Worm (Caenorhabditis elegans) whole organism, young adult: ENCODE results near the gene C18B2.5.

Source experiments
- B0261.1 ChIP-seq: sonication (generic microtip); optimal IDR thresholded peaks from 2 replicates; lab custom pipeline; 2016; ENCODE audit warnings: mild to moderate bottlenecking, missing genetic modification characterization, moderate library complexity, missing compliant biosample characterization
- F10E7.11 ChIP-seq: sonication (generic microtip); optimal IDR thresholded peaks from 2 replicates; lab custom pipeline; 2017; ENCODE audit warnings: mild to moderate bottlenecking, missing genetic modification characterization, moderate library complexity, missing compliant biosample characterization
- F39B2.1 ChIP-seq: fragments of 200-800 bp; sonication (Bioruptor generic); IDR thresholded peaks from 2 replicates; pipeline ENCODE4 v1.3.6; 2022; ENCODE audit warnings: missing genetic modification reagents, missing genetic modification characterization, missing compliant biosample characterization
- F57A8.1 ChIP-seq: fragments of 200-800 bp; sonication (Bioruptor generic); optimal IDR thresholded peaks from 2 replicates; lab custom pipeline; 2018; ENCODE audit warnings: mild to moderate bottlenecking, missing genetic modification characterization, moderate library complexity, missing compliant biosample characterization
- K12H6.12 ChIP-seq: fragments of 200-800 bp; sonication (Bioruptor generic); optimal IDR thresholded peaks from 2 replicates; lab custom pipeline; 2018; ENCODE audit warnings: mild to moderate bottlenecking, missing genetic modification characterization, missing compliant biosample characterization
- T26A5.8 ChIP-seq: sonication (generic microtip); optimal IDR thresholded peaks from 2 replicates; lab custom pipeline; 2016; ENCODE audit warnings: missing genetic modification characterization, missing compliant biosample characterization
- Y53F4B.3 ChIP-seq: fragments of 200-800 bp; sonication (Bioruptor generic); IDR thresholded peaks from 2 replicates; pipeline ENCODE4 v1.3.6; 2022; ENCODE audit warnings: missing genetic modification reagents, missing genetic modification characterization, missing compliant biosample characterization
- Y53G8AR.9 ChIP-seq: fragments of 200-800 bp; sonication (Bioruptor generic); conservative IDR thresholded peaks from 2 replicates; pipeline ENCODE4 v1.3.6; 2022; ENCODE audit warnings: missing genetic modification reagents, missing genetic modification characterization, missing compliant biosample characterization
- Y79H2A.3 ChIP-seq: fragments of 200-800 bp; sonication (Bioruptor generic); conservative IDR thresholded peaks from 2 replicates; pipeline ENCODE4 v1.3.6; 2022; ENCODE audit warnings: missing genetic modification reagents, missing genetic modification characterization, missing compliant biosample characterization
- ZK185.1 ChIP-seq: sonication (generic microtip); optimal IDR thresholded peaks from 2 replicates; lab custom pipeline; 2016; ENCODE audit warnings: mild to moderate bottlenecking, missing genetic modification characterization, missing compliant biosample characterization; ENCODE audit not compliant: poor library complexity, severe bottlenecking
- aptf-2 ChIP-seq: fragments of 200-800 bp; sonication (Bioruptor generic); conservative IDR thresholded peaks from 2 replicates; pipeline ENCODE4 v1.3.6; 2022; ENCODE audit warnings: missing genetic modification reagents, missing genetic modification characterization, missing compliant biosample characterization
- atf-7 ChIP-seq: sonication (generic microtip); optimal IDR thresholded peaks from 2 replicates; lab custom pipeline; 2017; ENCODE audit warnings: mild to moderate bottlenecking, missing genetic modification characterization, missing compliant biosample characterization
- athp-1 ChIP-seq: sonication (generic microtip); optimal IDR thresholded peaks from 2 replicates; lab custom pipeline; 2017; ENCODE audit warnings: mild to moderate bottlenecking, missing genetic modification characterization, missing compliant biosample characterization
- bed-1 ChIP-seq: fragments of 200-800 bp; sonication (Bioruptor generic); IDR thresholded peaks from 2 replicates; pipeline ENCODE4 v1.3.6; 2022; ENCODE audit warnings: missing genetic modification reagents, missing genetic modification characterization, missing compliant biosample characterization
- ceh-40 ChIP-seq: fragments of 200-800 bp; sonication (Bioruptor generic); IDR thresholded peaks from 2 replicates; pipeline ENCODE4 v1.3.6; 2022; ENCODE audit warnings: missing genetic modification characterization, missing compliant biosample characterization
- egrh-3 ChIP-seq: fragments of 200-800 bp; sonication (Bioruptor generic); IDR thresholded peaks from 2 replicates; pipeline ENCODE4 v1.3.6; 2022; ENCODE audit warnings: missing genetic modification reagents, missing genetic modification characterization, missing compliant biosample characterization
- gei-17 ChIP-seq: fragments of 200-800 bp; sonication (Bioruptor generic); optimal IDR thresholded peaks from 2 replicates; lab custom pipeline; 2018; ENCODE audit warnings: mild to moderate bottlenecking, missing genetic modification characterization, missing compliant biosample characterization
- hmg-1.2 ChIP-seq: fragments of 200-800 bp; sonication (Bioruptor generic); IDR thresholded peaks from 2 replicates; pipeline ENCODE4 v1.3.6; 2022; ENCODE audit warnings: missing genetic modification reagents, missing genetic modification characterization, missing compliant biosample characterization
- hrde-1 ChIP-seq: sonication (generic microtip); optimal IDR thresholded peaks from 2 replicates; lab custom pipeline; 2016; ENCODE audit warnings: missing genetic modification characterization, mild to moderate bottlenecking, missing compliant biosample characterization, moderate library complexity, missing genotype, missing genetic modification reagents, borderline replicate concordance
- lag-1 ChIP-seq: fragments of 200-800 bp; sonication (Bioruptor generic); IDR thresholded peaks from 2 replicates; pipeline ENCODE4 v1.3.6; 2022; ENCODE audit warnings: missing genetic modification reagents, missing genetic modification characterization, missing compliant biosample characterization
- let-526 ChIP-seq: fragments of 200-800 bp; sonication (Bioruptor generic); IDR thresholded peaks from 2 replicates; pipeline ENCODE4 v1.3.6; 2022; ENCODE audit warnings: missing genetic modification reagents, missing genetic modification characterization, missing compliant biosample characterization
- let-607 ChIP-seq, 2 experiments: fragments of 200-800 bp in 1 of 2; sonication (Bioruptor generic) in 1 of 2; sonication (generic microtip) in 1 of 2; optimal IDR thresholded peaks; 2 replicates each; lab custom pipeline; 2016 to 2018; ENCODE audit warnings: mild to moderate bottlenecking in 2 of 2, missing compliant biosample characterization in 2 of 2, missing genetic modification characterization in 2 of 2, moderate library complexity in 2 of 2, missing genotype in 1 of 2
- lin-54 ChIP-seq: fragments of 200-800 bp; sonication (Bioruptor generic); optimal IDR thresholded peaks from 2 replicates; lab custom pipeline; 2018; ENCODE audit warnings: mild to moderate bottlenecking, missing genetic modification characterization, missing compliant biosample characterization
- lsl-1 ChIP-seq: fragments of 200-800 bp; sonication (Bioruptor generic); optimal IDR thresholded peaks from 2 replicates; lab custom pipeline; 2018; ENCODE audit warnings: mild to moderate bottlenecking, missing genetic modification characterization, moderate library complexity, missing compliant biosample characterization
- lsy-27 ChIP-seq: sonication (generic microtip); optimal IDR thresholded peaks from 2 replicates; lab custom pipeline; 2017; ENCODE audit warnings: missing genetic modification characterization, mild to moderate bottlenecking, missing compliant biosample characterization, antibody characterized with exemption, missing genotype, borderline replicate concordance; ENCODE audit not compliant: insufficient read depth
- madf-3 ChIP-seq: fragments of 200-800 bp; sonication (Bioruptor generic); IDR thresholded peaks from 2 replicates; pipeline ENCODE4 v1.3.6; 2022; ENCODE audit warnings: missing genetic modification reagents, missing genetic modification characterization, missing compliant biosample characterization
- mxl-1 ChIP-seq: sonication (generic microtip); optimal IDR thresholded peaks from 2 replicates; lab custom pipeline; 2016; ENCODE audit warnings: missing genetic modification characterization, missing compliant biosample characterization
- nfya-2 ChIP-seq: fragments of 200-800 bp; sonication (Bioruptor generic); IDR thresholded peaks from 2 replicates; pipeline ENCODE4 v1.3.6; 2022; ENCODE audit warnings: missing genetic modification reagents, missing genetic modification characterization, missing compliant biosample characterization
- nfyb-1 ChIP-seq: fragments of 200-800 bp; sonication (Bioruptor generic); IDR thresholded peaks from 2 replicates; pipeline ENCODE4 v1.3.6; 2022; ENCODE audit warnings: missing genetic modification reagents, missing genetic modification characterization, missing compliant biosample characterization
- nhr-179 ChIP-seq: sonication (generic microtip); optimal IDR thresholded peaks from 2 replicates; lab custom pipeline; 2016; ENCODE audit warnings: mild to moderate bottlenecking, missing genetic modification characterization, missing compliant biosample characterization
- nhr-27 ChIP-seq: fragments of 200-800 bp; sonication (Bioruptor generic); optimal IDR thresholded peaks from 2 replicates; lab custom pipeline; 2018; ENCODE audit warnings: mild to moderate bottlenecking, missing genetic modification characterization, moderate library complexity, missing compliant biosample characterization
- nhr-80 ChIP-seq: sonication (generic microtip); optimal IDR thresholded peaks from 2 replicates; lab custom pipeline; 2016; ENCODE audit warnings: missing genetic modification characterization, missing compliant biosample characterization
- nhr-90 ChIP-seq: sonication (generic microtip); optimal IDR thresholded peaks from 2 replicates; lab custom pipeline; 2016; ENCODE audit warnings: missing genotype, mild to moderate bottlenecking, missing genetic modification characterization, missing compliant biosample characterization
- pbrm-1 ChIP-seq: fragments of 200-800 bp; sonication (Bioruptor generic); IDR thresholded peaks from 2 replicates; pipeline ENCODE4 v1.3.6; 2022; ENCODE audit warnings: missing genetic modification reagents, missing genetic modification characterization, missing compliant biosample characterization
- repo-1 ChIP-seq: sonication (generic microtip); optimal IDR thresholded peaks from 2 replicates; lab custom pipeline; 2017; ENCODE audit warnings: mild to moderate bottlenecking, missing genetic modification characterization, missing compliant biosample characterization
- sea-2 ChIP-seq: fragments of 200-800 bp; sonication (Bioruptor generic); IDR thresholded peaks from 2 replicates; pipeline ENCODE4 v1.3.6; 2022; ENCODE audit warnings: missing genetic modification characterization, missing compliant biosample characterization
- snpc-3.4 ChIP-seq: sonication (generic microtip); optimal IDR thresholded peaks from 2 replicates; lab custom pipeline; 2017; ENCODE audit warnings: missing genetic modification characterization, mild to moderate bottlenecking, missing compliant biosample characterization, antibody characterized with exemption, moderate library complexity, missing genotype, missing genetic modification reagents
- snpc-4 ChIP-seq, 5 experiments: fragments of 150-350 bp in 1 of 5; sonication (generic microtip) in 4 of 5; optimal IDR thresholded peaks; 2 replicates each; lab custom pipeline; 2014 to 2018; ENCODE audit warnings: missing genetic modification characterization in 5 of 5, missing biosample characterization in 3 of 5, antibody characterized with exemption in 2 of 5, mild to moderate bottlenecking in 2 of 5, missing compliant biosample characterization in 2 of 5, missing genotype in 2 of 5, moderate library complexity in 2 of 5, missing genetic modification reagents in 1 of 5
- tbp1 ChIP-seq: fragments of 200-800 bp; sonication (Bioruptor generic); optimal IDR thresholded peaks from 2 replicates; lab custom pipeline; 2018; ENCODE audit warnings: mild to moderate bottlenecking, missing genetic modification characterization, missing compliant biosample characterization
- ztf-18 ChIP-seq: sonication (generic microtip); optimal IDR thresholded peaks from 2 replicates; lab custom pipeline; 2016; ENCODE audit warnings: missing genotype, mild to moderate bottlenecking, missing genetic modification characterization, missing compliant biosample characterization
- ztf-22 ChIP-seq: fragments of 200-800 bp; sonication (Bioruptor generic); optimal IDR thresholded peaks from 2 replicates; lab custom pipeline; 2018; ENCODE audit warnings: mild to moderate bottlenecking, missing genetic modification characterization, moderate library complexity, missing compliant biosample characterization

The C18B2.5 gene

ce11 chrX:3576239-3576638 lies 34.7 kb downstream of the C18B2.5 start, which contains the start of gene ckc-1:
Gene ckc-1, plus strand, starts transcription at chrX:3576606.
- TF ChIP-seq let-607 (tag; optimal IDR thresholded peaks at IDR 0.05; lab: Kevin White, UChicago) (peak in 1 of 2 experiments; percentile 11), Y53F4B.3 (no peak), nfyb-1 (GFP tag; lab: Robert Waterston, UW) (no peak), nhr-80 (peak; percentile 93), hmg-1.2 (GFP tag; lab: Robert Waterston, UW) (0 out of 2 replicates have a peak, but pooled peaks have one; percentile 18)

- no peak for TF ChIP-seq mxl-1 (tag; lab: Kevin White, UChicago)
- TF ChIP-seq nhr-27: no peak
- no peak for TF ChIP-seq tbp1 (GFP tag; lab: Kevin White, UChicago)
- TF ChIP-seq ZK185.1 (tag; lab: Kevin White, UChicago): no peak
- no peak for TF ChIP-seq egrh-3 (GFP tag; lab: Robert Waterston, UW)
- no peak for TF ChIP-seq Y53F4B.3
- no peak for TF ChIP-seq Y53G8AR.9 (GFP tag; lab: Robert Waterston, UW)
- TF ChIP-seq bed-1 (GFP tag; lab: Robert Waterston, UW): no peak
- no peak for TF ChIP-seq ceh-40 (GFP tag; lab: Robert Waterston, UW)
- TF ChIP-seq hrde-1: no peak
- no peak for TF ChIP-seq lsy-27
- TF ChIP-seq B0261.1 (tag; lab: Kevin White, UChicago): no peak
- no peak for TF ChIP-seq madf-3
- no peak for TF ChIP-seq pbrm-1 (GFP tag; lab: Robert Waterston, UW)
- no peak for TF ChIP-seq lsl-1 (GFP tag; lab: Kevin White, UChicago)
- TF ChIP-seq, all 124 proteins: peak for 0
Observed at ce11 chrX:3573482-3573881, 37.4 kb downstream of the C18B2.5 start, which contains the start of gene T27A10.5. Gene T27A10.5, minus strand, starts transcription at chrX:3573582.

ce11 chrX:3572490-3572889 lies 38.4 kb downstream of the C18B2.5 start, which contains the start of gene vit-3:
Gene vit-3, minus strand, starts transcription at chrX:3572549.
- peak; percentile 32 for TF ChIP-seq ztf-22 (GFP tag; lab: Kevin White, UChicago)
- TF ChIP-seq atf-7 (tag; lab: Kevin White, UChicago): peak; percentile 13
- no peak for TF ChIP-seq nhr-179 (tag; lab: Kevin White, UChicago)
- TF ChIP-seq let-607 (tag; optimal IDR thresholded peaks at IDR 0.05; lab: Kevin White, UChicago): peak; percentile 67 to 70
- peak; percentile 69 for TF ChIP-seq nhr-80

ce11 chrX:3566856-3567255 lies 44.0 kb downstream of the C18B2.5 start:
- no peak for TF ChIP-seq F10E7.11 (tag; lab: Kevin White, UChicago)
- peak; percentile 37 for TF ChIP-seq repo-1 (tag; lab: Kevin White, UChicago)
- TF ChIP-seq nhr-90 (tag; lab: Kevin White, UChicago): peak; percentile 30
- TF ChIP-seq gei-17 (GFP tag; lab: Kevin White, UChicago): no peak
- no peak for TF ChIP-seq ztf-22 (GFP tag; lab: Kevin White, UChicago)
- no peak for TF ChIP-seq athp-1
- no peak for TF ChIP-seq sea-2 (GFP tag; lab: Robert Waterston, UW)
- no peak for TF ChIP-seq snpc-3.4 (tag; lab: Kevin White, UChicago)
- TF ChIP-seq let-526 (GFP tag; lab: Robert Waterston, UW): no peak
- peak in 1 of 2 experiments; percentile 4 for TF ChIP-seq let-607 (tag; optimal IDR thresholded peaks at IDR 0.05; lab: Kevin White, UChicago)
- TF ChIP-seq Y53F4B.3: no peak
- TF ChIP-seq ztf-18: no peak
- TF ChIP-seq madf-3: 0 out of 2 replicates have a peak, but pooled peaks have one; percentile 71
- TF ChIP-seq F39B2.1: no peak
- no peak; the same call in 1 of the 2 replicates for TF ChIP-seq hmg-1.2 (GFP tag; lab: Robert Waterston, UW)
- no peak for TF ChIP-seq aptf-2 (GFP tag; lab: Robert Waterston, UW)
- TF ChIP-seq Y53G8AR.9 (GFP tag; lab: Robert Waterston, UW): peak; percentile 91
- TF ChIP-seq F57A8.1 (GFP tag; lab: Kevin White, UChicago): no peak
- no peak for TF ChIP-seq lin-54 (GFP tag; lab: Kevin White, UChicago)
- TF ChIP-seq Y79H2A.3 (GFP tag; lab: Robert Waterston, UW): no peak
- no peak for TF ChIP-seq K12H6.12 (tag; lab: Kevin White, UChicago)
- no peak for TF ChIP-seq nfya-2 (GFP tag; lab: Robert Waterston, UW)
- TF ChIP-seq T26A5.8 (tag; lab: Kevin White, UChicago): no peak
- 0 out of 2 replicates have a peak, but pooled peaks have one; percentile 14 for TF ChIP-seq pbrm-1 (GFP tag; lab: Robert Waterston, UW)
- TF ChIP-seq lag-1 (GFP tag; lab: Robert Waterston, UW): no peak
- TF ChIP-seq nfyb-1 (GFP tag; lab: Robert Waterston, UW): 0 out of 2 replicates have a peak, but pooled peaks have one; percentile 11
- TF ChIP-seq snpc-4 (GFP tag; optimal IDR thresholded peaks at IDR 0.05; lab: Kevin White, UChicago): no peak
- TF ChIP-seq snpc-4 (tag; optimal IDR thresholded peaks at IDR 0.05; lab: Kevin White, UChicago): no peak
